Fruit fly (Drosophila melanogaster) whole organism, embryonic: Measurements from ENCODE around the gene CG15515.

ENCODE experiments used
- Abd-B ChIP-seq: fragments of 200-800 bp; sonication (Bioruptor generic); optimal IDR thresholded peaks from 2 replicates; lab custom pipeline; 2018; ENCODE audit warnings: missing biosample characterization, mild to moderate bottlenecking, missing genetic modification characterization, moderate library complexity
- Ada2b ChIP-seq: fragments of 200-800 bp; sonication (Bioruptor generic); IDR thresholded peaks from 2 replicates; pipeline ENCODE4 v1.3.6; 2022; ENCODE audit warnings: missing biosample characterization, missing genetic modification characterization
- Aef1 ChIP-seq: fragments of 200-800 bp; sonication (Bioruptor generic); IDR thresholded peaks from 3 replicates; pipeline ENCODE4 v1.3.6; 2022; ENCODE audit warnings: missing biosample characterization, missing genetic modification characterization
- Awh ChIP-seq: fragments of 200-800 bp; sonication (Bioruptor generic); IDR thresholded peaks from 2 replicates; pipeline ENCODE4, ENCODE4 v1.3.6; 2022; ENCODE audit warnings: missing biosample characterization, missing genetic modification characterization
- B-H1 ChIP-seq: fragments of 200-800 bp; sonication (Bioruptor generic); IDR thresholded peaks from 3 replicates; pipeline ENCODE4 v1.3.6; 2022; ENCODE audit warnings: missing biosample characterization, missing genetic modification characterization
- CG12744 ChIP-seq: fragments of 200-800 bp; sonication (Bioruptor generic); optimal IDR thresholded peaks from 2 replicates; lab custom pipeline; 2016; ENCODE audit warnings: missing biosample characterization, missing genetic modification characterization
- CG15269 ChIP-seq: fragments of 200-800 bp; sonication (Bioruptor generic); optimal IDR thresholded peaks from 2 replicates; lab custom pipeline; 2018; ENCODE audit warnings: missing biosample characterization, mild to moderate bottlenecking, missing genetic modification characterization, moderate library complexity
- CG1603 ChIP-seq: fragments of 200-800 bp; sonication (Bioruptor generic); optimal IDR thresholded peaks from 2 replicates; lab custom pipeline; 2019; ENCODE audit warnings: missing biosample characterization, mild to moderate bottlenecking, missing genetic modification characterization, moderate library complexity
- CG17361 ChIP-seq: fragments of 200-800 bp; sonication (Bioruptor generic); IDR thresholded peaks from 3 replicates; pipeline ENCODE4 v1.3.6; 2022; ENCODE audit warnings: missing biosample characterization, missing genetic modification characterization
- CG18764 ChIP-seq: fragments of 200-800 bp; sonication (Bioruptor generic); optimal IDR thresholded peaks from 3 replicates; lab custom pipeline; 2016; ENCODE audit warnings: missing biosample characterization, missing genetic modification characterization
- CG2120 ChIP-seq: fragments of 200-800 bp; sonication (Bioruptor generic); optimal IDR thresholded peaks from 3 replicates; lab custom pipeline; 2016; ENCODE audit warnings: missing biosample characterization, missing genetic modification characterization
- CG2712 ChIP-seq: fragments of 200-800 bp; optimal IDR thresholded peaks from 3 replicates; lab custom pipeline; 2019; ENCODE audit warnings: missing biosample characterization, mild to moderate bottlenecking, missing genetic modification characterization, moderate library complexity
- CG34422 ChIP-seq: fragments of 200-800 bp; sonication (Bioruptor generic); IDR thresholded peaks from 3 replicates; pipeline ENCODE4 v1.3.6; 2022; ENCODE audit warnings: missing biosample characterization, missing genetic modification characterization
- CG5180 ChIP-seq: fragments of 200-800 bp; sonication (Bioruptor generic); optimal IDR thresholded peaks from 3 replicates; lab custom pipeline; 2017; ENCODE audit warnings: missing biosample characterization, missing genetic modification characterization, mild to moderate bottlenecking, moderate library complexity, missing genetic modification reagents
- CG6854 ChIP-seq: fragments of 200-800 bp; sonication (Bioruptor generic); optimal IDR thresholded peaks from 3 replicates; lab custom pipeline; 2017; ENCODE audit warnings: missing biosample characterization, mild to moderate bottlenecking, missing genetic modification characterization
- CG7357 ChIP-seq: fragments of 200-800 bp; sonication (Bioruptor generic); IDR thresholded peaks from 3 replicates; pipeline ENCODE4 v1.3.6; 2022; ENCODE audit warnings: missing biosample characterization, missing genetic modification characterization
- CG7372 ChIP-seq: fragments of 200-800 bp; sonication (Bioruptor generic); IDR thresholded peaks from 2 replicates; pipeline ENCODE4 v1.3.6; 2022; ENCODE audit warnings: missing biosample characterization, missing genetic modification characterization
- CG8281 ChIP-seq: fragments of 200-800 bp; sonication (Bioruptor generic); optimal IDR thresholded peaks from 2 replicates; lab custom pipeline; 2018; ENCODE audit warnings: missing biosample characterization, mild to moderate bottlenecking, missing genetic modification characterization, moderate library complexity
- CG9215 ChIP-seq: fragments of 200-800 bp; sonication (Bioruptor generic); IDR thresholded peaks from 2 replicates; pipeline ENCODE4 v1.3.6; 2022; ENCODE audit warnings: missing biosample characterization, missing genetic modification characterization
- CG9727 ChIP-seq: fragments of 200-800 bp; sonication (Bioruptor generic); optimal IDR thresholded peaks from 3 replicates; lab custom pipeline; 2017; ENCODE audit warnings: missing biosample characterization, mild to moderate bottlenecking, missing genetic modification characterization
- CG9932 ChIP-seq: fragments of 200-800 bp; sonication (Bioruptor generic); IDR thresholded peaks from 2 replicates; pipeline ENCODE4 v1.3.6; 2022; ENCODE audit warnings: missing biosample characterization, missing genetic modification characterization
- Chrac-16 ChIP-seq: fragments of 200-800 bp; sonication (Bioruptor generic); optimal IDR thresholded peaks from 3 replicates; lab custom pipeline; 2016; ENCODE audit warnings: missing biosample characterization, missing genetic modification characterization
- D19A ChIP-seq: fragments of 200-800 bp; optimal IDR thresholded peaks from 3 replicates; lab custom pipeline; 2019; ENCODE audit warnings: missing biosample characterization, mild to moderate bottlenecking, missing genetic modification characterization, moderate library complexity
- E2f1 ChIP-seq: fragments of 200-800 bp; sonication (Bioruptor generic); IDR thresholded peaks from 2 replicates; pipeline ENCODE4 v1.3.6; 2022; ENCODE audit warnings: missing biosample characterization, missing genetic modification characterization
- H2.0 ChIP-seq: fragments of 200-800 bp; sonication (Bioruptor generic); IDR thresholded peaks from 2 replicates; pipeline ENCODE4 v1.3.6; 2022; ENCODE audit warnings: missing biosample characterization, missing genetic modification characterization
- Hr51 ChIP-seq, 2 experiments: fragments of 200-800 bp; sonication (Bioruptor generic); optimal IDR thresholded peaks; 2 replicates in 1 of 2; 3 replicates in 1 of 2; lab custom pipeline; 2016 to 2018; ENCODE audit warnings: missing biosample characterization in 2 of 2, missing genetic modification characterization in 2 of 2, mild to moderate bottlenecking in 1 of 2, moderate library complexity in 1 of 2
- Med ChIP-seq: fragments of 200-800 bp; sonication (Bioruptor generic); peaks from one replicate; lab custom pipeline; 2016; ENCODE audit warnings: missing biosample characterization, missing genetic modification characterization, mild to moderate bottlenecking, inconsistent platforms, moderate library complexity
- Nf-YC ChIP-seq: fragments of 200-800 bp; optimal IDR thresholded peaks from 3 replicates; lab custom pipeline; 2019; ENCODE audit warnings: missing biosample characterization, mild to moderate bottlenecking, missing genetic modification characterization, moderate library complexity
- Ravus ChIP-seq: fragments of 200-800 bp; sonication (Bioruptor generic); IDR thresholded peaks from 2 replicates; pipeline ENCODE4 v1.3.6; 2022; ENCODE audit warnings: missing biosample characterization, missing genetic modification characterization
- Six4 ChIP-seq: fragments of 200-800 bp; sonication (Bioruptor generic); optimal IDR thresholded peaks from 2 replicates; lab custom pipeline; 2016; ENCODE audit warnings: missing biosample characterization, missing genetic modification characterization
- Sox100B ChIP-seq: fragments of 200-800 bp; sonication (Bioruptor generic); optimal IDR thresholded peaks from 3 replicates; lab custom pipeline; 2018; ENCODE audit warnings: missing biosample characterization, mild to moderate bottlenecking, missing genetic modification characterization
- Ssrp ChIP-seq: fragments of 200-800 bp; sonication (Bioruptor generic); optimal IDR thresholded peaks from 2 replicates; lab custom pipeline; 2018; ENCODE audit warnings: missing biosample characterization, mild to moderate bottlenecking, missing genetic modification characterization, moderate library complexity
- TFAM ChIP-seq: fragments of 200-800 bp; sonication (Bioruptor generic); optimal IDR thresholded peaks from 2 replicates; lab custom pipeline; 2017; ENCODE audit warnings: missing biosample characterization, missing genetic modification characterization, inconsistent platforms
- Vsx1 ChIP-seq: fragments of 200-800 bp; sonication (Bioruptor generic); optimal IDR thresholded peaks from 2 replicates; lab custom pipeline; 2017; ENCODE audit warnings: missing biosample characterization, mild to moderate bottlenecking, missing genetic modification characterization, missing genetic modification reagents
- bigmax ChIP-seq: fragments of 200-800 bp; sonication (Bioruptor generic); optimal IDR thresholded peaks from 2 replicates; lab custom pipeline; 2018; ENCODE audit warnings: missing biosample characterization, mild to moderate bottlenecking, missing genetic modification characterization
- cg ChIP-seq: fragments of 200-800 bp; sonication (Bioruptor generic); optimal IDR thresholded peaks from 3 replicates; lab custom pipeline; 2019; ENCODE audit warnings: missing biosample characterization, mild to moderate bottlenecking, missing genetic modification characterization, moderate library complexity
- eyg ChIP-seq: fragments of 200-800 bp; sonication (Bioruptor generic); optimal IDR thresholded peaks from 3 replicates; lab custom pipeline; 2016; ENCODE audit warnings: missing biosample characterization, missing genetic modification characterization
- gt ChIP-seq: fragments of 200-800 bp; sonication (Bioruptor generic); IDR thresholded peaks from 2 replicates; pipeline ENCODE4 v1.3.6; 2022; ENCODE audit warnings: missing biosample characterization, missing genetic modification characterization
- ham ChIP-seq: fragments of 200-800 bp; sonication (Bioruptor generic); IDR thresholded peaks from 2 replicates; pipeline ENCODE4 v1.3.6; 2022; ENCODE audit warnings: missing biosample characterization, missing genetic modification characterization
- kah ChIP-seq: fragments of 200-800 bp; sonication (Bioruptor generic); optimal IDR thresholded peaks from 2 replicates; lab custom pipeline; 2018; ENCODE audit warnings: missing biosample characterization, mild to moderate bottlenecking, missing genetic modification characterization
- kay ChIP-seq: fragments of 200-800 bp; sonication (Bioruptor generic); optimal IDR thresholded peaks from 2 replicates; lab custom pipeline; 2016; ENCODE audit warnings: missing biosample characterization, missing genetic modification characterization
- lmd ChIP-seq: fragments of 200-800 bp; sonication (Bioruptor generic); IDR thresholded peaks from 2 replicates; pipeline ENCODE4 v1.3.6; 2022; ENCODE audit warnings: missing biosample characterization, missing genetic modification characterization
- nmo ChIP-seq: fragments of 200-800 bp; sonication (Bioruptor generic); optimal IDR thresholded peaks from 2 replicates; lab custom pipeline; 2018; ENCODE audit warnings: missing biosample characterization, mild to moderate bottlenecking, missing genetic modification characterization, moderate library complexity
- oc ChIP-seq: fragments of 200-800 bp; sonication (Bioruptor generic); optimal IDR thresholded peaks from 2 replicates; lab custom pipeline; 2018; ENCODE audit warnings: missing biosample characterization, mild to moderate bottlenecking, missing genetic modification characterization, moderate library complexity
- odd ChIP-seq: fragments of 200-800 bp; sonication (Bioruptor generic); optimal IDR thresholded peaks from 2 replicates; lab custom pipeline; 2017; ENCODE audit warnings: missing biosample characterization, mild to moderate bottlenecking, missing genetic modification characterization
- pho ChIP-seq: fragments of 200-800 bp; sonication (Bioruptor generic); optimal IDR thresholded peaks from 2 replicates; lab custom pipeline; 2016; ENCODE audit warnings: missing biosample characterization, missing genetic modification characterization
- pum ChIP-seq: fragments of 200-800 bp; sonication (Bioruptor generic); optimal IDR thresholded peaks from 2 replicates; lab custom pipeline; 2016; ENCODE audit warnings: missing biosample characterization, missing genetic modification characterization
- pzg ChIP-seq: fragments of 200-800 bp; sonication (Bioruptor generic); optimal IDR thresholded peaks from 3 replicates; lab custom pipeline; 2018; ENCODE audit warnings: missing biosample characterization, mild to moderate bottlenecking, missing genetic modification characterization, moderate library complexity
- slbo ChIP-seq: fragments of 200-800 bp; sonication (Bioruptor generic); IDR thresholded peaks from 2 replicates; pipeline ENCODE4 v1.3.6; 2022; ENCODE audit warnings: missing biosample characterization, missing genetic modification characterization
- tup ChIP-seq: fragments of 200-800 bp; sonication (Bioruptor generic); optimal IDR thresholded peaks from 2 replicates; lab custom pipeline; 2016; ENCODE audit warnings: missing biosample characterization, mild to moderate bottlenecking, missing genetic modification characterization, moderate library complexity
- tx ChIP-seq: fragments of 200-800 bp; sonication (Bioruptor generic); optimal IDR thresholded peaks from 2 replicates; lab custom pipeline; 2016; ENCODE audit warnings: missing biosample characterization, missing genetic modification characterization

The CG15515 gene

DNA sequence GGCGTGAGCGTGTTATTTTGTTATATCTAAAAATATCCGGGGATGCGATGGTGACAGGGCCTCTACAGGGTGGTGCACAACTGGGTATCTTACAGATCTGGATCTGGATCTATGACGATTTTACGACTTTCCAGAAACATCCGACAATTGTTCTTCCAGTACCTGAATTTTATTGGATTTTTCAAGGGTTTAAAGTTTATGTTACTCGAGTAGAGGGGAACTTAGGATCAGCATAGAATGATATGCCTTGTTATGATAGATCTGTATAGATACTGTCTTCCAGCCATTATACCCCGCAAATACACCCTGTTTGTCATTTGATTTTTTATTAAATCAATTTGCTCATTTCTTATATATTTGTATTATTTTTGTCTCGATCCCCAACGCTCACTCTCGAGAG is 10.9 kb upstream of the CG15515 start (continued):
- TF ChIP-seq nmo (GFP tag; lab: Kevin White, UChicago) (peak; percentile 62), oc (tag; lab: Kevin White, UChicago) (no peak), CG18764 (GFP tag; lab: Kevin White, UChicago) (no peak), Vsx1 (GFP tag; lab: Kevin White, UChicago) (peak; percentile 19), B-H1 (GFP tag; lab: Robert Waterston, UW) (0 out of 3 replicates have a peak, but pooled peaks have one; percentile 25), CG8281 (tag; lab: Kevin White, UChicago) (peak; percentile 18), kah (GFP tag; lab: Kevin White, UChicago) (peak; percentile 6), ham (GFP tag; lab: Robert Waterston, UW) (0 out of 2 replicates have a peak, but pooled peaks have one; percentile 32), CG17361 (GFP tag; lab: Robert Waterston, UW) (peak; percentile 67), Abd-B (GFP tag; lab: Kevin White, UChicago) (peak; percentile 48), Ravus (GFP tag; lab: Robert Waterston, UW) (peak; percentile 6; the same call in 1 of the 2 replicates), Awh (0 out of 2 replicates have a peak, but pooled peaks have one; percentile 33), CG9727 (GFP tag; lab: Kevin White, UChicago) (peak; percentile 34), CG2712 (peak; percentile 68), slbo (GFP tag; lab: Robert Waterston, UW) (peak; percentile 73), gt (GFP tag; lab: Robert Waterston, UW) (no peak), Ssrp (tag; lab: Kevin White, UChicago) (peak; percentile 36), CG2120 (GFP tag; lab: Kevin White, UChicago) (peak; percentile 65), pho (GFP tag; lab: Kevin White, UChicago) (peak; percentile 36), tup (GFP tag; lab: Kevin White, UChicago) (no peak), Med (GFP tag; lab: Kevin White, UChicago) (peak; percentile 90), CG7372 (peak; percentile 52; the same call in 1 of the 2 replicates), CG6854 (GFP tag; lab: Kevin White, UChicago) (no peak), Sox100B (GFP tag; lab: Kevin White, UChicago) (peak; percentile 61), lmd (GFP tag; lab: Robert Waterston, UW) (peak; percentile 81), tx (no peak), CG34422 (GFP tag; lab: Robert Waterston, UW) (peak; percentile 61; the same call in 2 of the 3 replicates), CG9215 (GFP tag; lab: Robert Waterston, UW) (peak; percentile 70), CG15269 (tag; lab: Kevin White, UChicago) (peak; percentile 80), pum (GFP tag; lab: Kevin White, UChicago) (peak; percentile 34), CG12744 (GFP tag; lab: Kevin White, UChicago) (no peak), eyg (GFP tag; lab: Kevin White, UChicago) (no peak), CG1603 (tag; lab: Kevin White, UChicago) (peak; percentile 52), cg (no peak), Six4 (GFP tag; lab: Kevin White, UChicago) (peak; percentile 31), Chrac-16 (GFP tag; lab: Kevin White, UChicago) (peak; percentile 7), Nf-YC (tag; lab: Kevin White, UChicago) (peak; percentile 64), CG9932 (peak; percentile 72), TFAM (GFP tag; lab: Kevin White, UChicago) (no peak), odd (peak; percentile 20), bigmax (GFP tag; lab: Kevin White, UChicago) (no peak), Ada2b (GFP tag; lab: Robert Waterston, UW) (peak; percentile 65), Aef1 (peak; percentile 61), CG7357 (GFP tag; lab: Robert Waterston, UW) (peak; percentile 65; the same call in 2 of the 3 replicates), H2.0 (GFP tag; lab: Robert Waterston, UW) (0 out of 2 replicates have a peak, but pooled peaks have one; percentile 5), CG5180 (GFP tag; lab: Kevin White, UChicago) (peak; percentile 55), pzg (no peak), Hr51 (GFP tag; optimal IDR thresholded peaks at IDR 0.05; lab: Kevin White, UChicago) (peak in 1 of 2 experiments; percentile 79), D19A (tag; lab: Kevin White, UChicago) (peak; percentile 52), kay (GFP tag; lab: Kevin White, UChicago) (peak; percentile 10), E2f1 (peak; percentile 44; the same call in 1 of the 2 replicates)
